Fruit fly (Drosophila melanogaster) whole organism, embryonic: Measurements from ENCODE around the gene CG32318.
A peak's percentile ranks its signal among the peaks of the same experiment; 100 is the strongest.

Source experiments
- Bgb ChIP-seq: fragments of 200-800 bp; sonication (Bioruptor generic); IDR thresholded peaks from 2 replicates; pipeline ENCODE4 v1.3.6; 2022; ENCODE audit warnings: missing biosample characterization, missing genetic modification characterization; ENCODE audit not compliant: partially characterized antibody
- Blimp-1 ChIP-seq: fragments of 200-800 bp; sonication (Bioruptor generic); optimal IDR thresholded peaks from 3 replicates; lab custom pipeline; 2018; ENCODE audit warnings: missing biosample characterization, missing genetic modification characterization, mild to moderate bottlenecking, moderate library complexity, missing genetic modification reagents
- CG11247 ChIP-seq: fragments of 200-800 bp; sonication (Bioruptor generic); IDR thresholded peaks from 2 replicates; pipeline ENCODE4 v1.3.6; 2022; ENCODE audit warnings: missing biosample characterization, missing genetic modification characterization
- CG12104 ChIP-seq: fragments of 200-800 bp; sonication (Bioruptor generic); optimal IDR thresholded peaks from 3 replicates; lab custom pipeline; 2016; ENCODE audit warnings: missing biosample characterization, missing genetic modification characterization
- CG12299 ChIP-seq: fragments of 200-800 bp; sonication (Bioruptor generic); optimal IDR thresholded peaks from 2 replicates; lab custom pipeline; 2018; ENCODE audit warnings: missing biosample characterization, mild to moderate bottlenecking, missing genetic modification characterization
- CG13287 ChIP-seq: fragments of 200-800 bp; sonication (Bioruptor generic); IDR thresholded peaks from 2 replicates; pipeline ENCODE4 v1.3.6; 2022; ENCODE audit warnings: missing biosample characterization, missing genetic modification characterization; ENCODE audit not compliant: partially characterized antibody
- CG17186 ChIP-seq: fragments of 200-800 bp; sonication (Bioruptor generic); optimal IDR thresholded peaks from 3 replicates; lab custom pipeline; 2017; ENCODE audit warnings: missing biosample characterization, missing genetic modification reagents, missing genetic modification characterization
- CG18599 ChIP-seq: fragments of 200-800 bp; sonication (Bioruptor generic); optimal IDR thresholded peaks from 3 replicates; lab custom pipeline; 2017; ENCODE audit warnings: missing biosample characterization, missing genetic modification characterization, mild to moderate bottlenecking, moderate library complexity, missing genetic modification reagents
- CG2120 ChIP-seq: fragments of 200-800 bp; sonication (Bioruptor generic); optimal IDR thresholded peaks from 3 replicates; lab custom pipeline; 2016; ENCODE audit warnings: missing biosample characterization, missing genetic modification characterization
- CG2678 ChIP-seq: fragments of 200-800 bp; sonication (Bioruptor generic); optimal IDR thresholded peaks from 3 replicates; lab custom pipeline; 2019; ENCODE audit warnings: missing biosample characterization, mild to moderate bottlenecking, missing genetic modification characterization, moderate library complexity
- CG31365 ChIP-seq: fragments of 200-800 bp; sonication (Bioruptor generic); optimal IDR thresholded peaks from 2 replicates; lab custom pipeline; 2018; ENCODE audit warnings: missing biosample characterization, mild to moderate bottlenecking, missing genetic modification characterization
- CG34376 ChIP-seq: fragments of 200-800 bp; sonication (Bioruptor generic); optimal IDR thresholded peaks from 2 replicates; lab custom pipeline; 2018; ENCODE audit warnings: missing biosample characterization, mild to moderate bottlenecking, missing genetic modification characterization
- CG3995 ChIP-seq: fragments of 200-800 bp; sonication (Bioruptor generic); optimal IDR thresholded peaks from 3 replicates; lab custom pipeline; 2016; ENCODE audit warnings: missing biosample characterization, missing genetic modification characterization
- CG7928 ChIP-seq: fragments of 200-800 bp; sonication (Bioruptor generic); optimal IDR thresholded peaks from 2 replicates; lab custom pipeline; 2017; ENCODE audit warnings: missing biosample characterization, mild to moderate bottlenecking, missing genetic modification characterization
- CG8281 ChIP-seq: fragments of 200-800 bp; sonication (Bioruptor generic); optimal IDR thresholded peaks from 2 replicates; lab custom pipeline; 2018; ENCODE audit warnings: missing biosample characterization, mild to moderate bottlenecking, missing genetic modification characterization, moderate library complexity
- CG8290 ChIP-seq, 3 experiments: fragments of 200-800 bp; sonication (Bioruptor generic); optimal IDR thresholded peaks; 2 replicates each; lab custom pipeline; 2016 to 2019; ENCODE audit warnings: missing biosample characterization in 3 of 3, missing genetic modification characterization in 3 of 3, mild to moderate bottlenecking in 2 of 3, moderate library complexity in 1 of 3
- CG8478 ChIP-seq: fragments of >200 bp; optimal IDR thresholded peaks from 2 replicates; lab custom pipeline; 2018
- CG9215 ChIP-seq: fragments of 200-800 bp; sonication (Bioruptor generic); IDR thresholded peaks from 2 replicates; pipeline ENCODE4 v1.3.6; 2022; ENCODE audit warnings: missing biosample characterization, missing genetic modification characterization
- D ChIP-seq, 2 experiments: fragments of 200-800 bp in 1 of 2; fragments of >200 bp in 1 of 2; sonication (Bioruptor generic) in 1 of 2; optimal IDR thresholded peaks; 2 replicates in 1 of 2; 3 replicates in 1 of 2; lab custom pipeline; 2017; ENCODE audit warnings: mild to moderate bottlenecking in 1 of 2, missing biosample characterization in 1 of 2, missing genetic modification characterization in 1 of 2, missing genetic modification reagents in 1 of 2
- D19B ChIP-seq: fragments of 200-800 bp; sonication (Bioruptor generic); optimal IDR thresholded peaks from 2 replicates; lab custom pipeline; 2017; ENCODE audit warnings: missing biosample characterization, mild to moderate bottlenecking, missing genetic modification characterization
- Deaf1 ChIP-seq: fragments of 200-800 bp; optimal IDR thresholded peaks from 3 replicates; lab custom pipeline; 2019; ENCODE audit warnings: missing biosample characterization, mild to moderate bottlenecking, missing genetic modification characterization, moderate library complexity
- Dip3 ChIP-seq: fragments of 200-800 bp; sonication (Bioruptor generic); optimal IDR thresholded peaks from 3 replicates; lab custom pipeline; 2016; ENCODE audit warnings: missing biosample characterization, missing genetic modification characterization
- Dp ChIP-seq: fragments of 200-800 bp; sonication (Bioruptor generic); optimal IDR thresholded peaks from 2 replicates; lab custom pipeline; 2018; ENCODE audit warnings: missing biosample characterization, mild to moderate bottlenecking, missing genetic modification characterization, moderate library complexity
- Hey ChIP-seq: fragments of 200-800 bp; sonication (Bioruptor generic); optimal IDR thresholded peaks from 3 replicates; lab custom pipeline; 2018; ENCODE audit warnings: missing biosample characterization, mild to moderate bottlenecking, missing genetic modification characterization
- Hr78 ChIP-seq, 2 experiments: fragments of 200-800 bp in 1 of 2; fragments of >200 bp in 1 of 2; sonication (Bioruptor generic) in 1 of 2; optimal IDR thresholded peaks; 2 replicates each; lab custom pipeline; 2017 to 2019; ENCODE audit warnings: missing biosample characterization in 2 of 2, missing genetic modification characterization in 2 of 2, mild to moderate bottlenecking in 1 of 2, moderate library complexity in 1 of 2
- Nf-YC ChIP-seq: fragments of 200-800 bp; optimal IDR thresholded peaks from 3 replicates; lab custom pipeline; 2019; ENCODE audit warnings: missing biosample characterization, mild to moderate bottlenecking, missing genetic modification characterization, moderate library complexity
- Opbp ChIP-seq: fragments of 200-800 bp; sonication (Bioruptor generic); IDR thresholded peaks from 3 replicates; pipeline ENCODE4 v1.3.6; 2022; ENCODE audit warnings: missing biosample characterization, missing genetic modification characterization; ENCODE audit not compliant: partially characterized antibody
- Tbp ChIP-seq: fragments of >200 bp; optimal IDR thresholded peaks from 2 replicates; lab custom pipeline; 2018; ENCODE audit warnings: missing biosample characterization, missing genetic modification characterization
- Trl ChIP-seq, 3 experiments: fragments of >200 bp in 2 of 3; fragments of 200-800 bp in 1 of 3; sonication (Bioruptor generic) in 1 of 3; optimal IDR thresholded peaks; 2 replicates in 1 of 3; 3 replicates in 2 of 3; lab custom pipeline; 2016 to 2017; ENCODE audit warnings: missing biosample characterization in 1 of 3, missing genetic modification characterization in 1 of 3
- Usf ChIP-seq: fragments of 200-800 bp; sonication (Bioruptor generic); optimal IDR thresholded peaks from 2 replicates; lab custom pipeline; 2017; ENCODE audit warnings: missing genotype, missing biosample characterization, missing genetic modification characterization
- abd-A ChIP-seq: fragments of 200-800 bp; sonication (Bioruptor generic); optimal IDR thresholded peaks from 3 replicates; lab custom pipeline; 2019; ENCODE audit warnings: missing biosample characterization, mild to moderate bottlenecking, missing genetic modification characterization, moderate library complexity
- ci ChIP-seq: fragments of 200-800 bp; sonication (Bioruptor generic); IDR thresholded peaks from 3 replicates; pipeline ENCODE4 v1.3.6; 2022; ENCODE audit warnings: missing biosample characterization, missing genetic modification characterization
- exex ChIP-seq: fragments of 200-800 bp; sonication (Bioruptor generic); optimal IDR thresholded peaks from 4 replicates; lab custom pipeline; 2018; ENCODE audit warnings: missing biosample characterization, mild to moderate bottlenecking, missing genetic modification characterization, moderate library complexity
- grn ChIP-seq: fragments of 200-800 bp; sonication (Bioruptor generic); optimal IDR thresholded peaks from 3 replicates; lab custom pipeline; 2017; ENCODE audit warnings: missing biosample characterization, missing genetic modification characterization
- p53 ChIP-seq: fragments of 200-800 bp; sonication (Bioruptor generic); optimal IDR thresholded peaks from 2 replicates; lab custom pipeline; 2016; ENCODE audit warnings: missing biosample characterization, missing genetic modification characterization
- pb ChIP-seq: fragments of 200-800 bp; sonication (Bioruptor generic); optimal IDR thresholded peaks from 3 replicates; lab custom pipeline; 2016; ENCODE audit warnings: missing biosample characterization, missing genetic modification characterization
- prd ChIP-seq, 3 experiments: fragments of >200 bp in 2 of 3; fragments of 200-800 bp in 1 of 3; sonication (Bioruptor generic) in 1 of 3; optimal IDR thresholded peaks in 2 of 3; IDR thresholded peaks in 1 of 3; 2 replicates in 2 of 3; 3 replicates in 1 of 3; pipeline versions ENCODE4 v1.3.6 to Lab custom; 2017 to 2022; ENCODE audit warnings: missing biosample characterization in 1 of 3, missing genetic modification characterization in 1 of 3
- pros ChIP-seq: fragments of 200-800 bp; sonication (Bioruptor generic); optimal IDR thresholded peaks from 3 replicates; lab custom pipeline; 2019; ENCODE audit warnings: missing biosample characterization, mild to moderate bottlenecking, missing genetic modification characterization, moderate library complexity
- sens-2 ChIP-seq: fragments of 200-800 bp; sonication (Bioruptor generic); IDR thresholded peaks from 2 replicates; pipeline ENCODE4 v1.3.6; 2022; ENCODE audit warnings: missing biosample characterization, missing genetic modification characterization
- sug ChIP-seq: fragments of 200-800 bp; optimal IDR thresholded peaks from 2 replicates; lab custom pipeline; 2019; ENCODE audit warnings: missing biosample characterization, mild to moderate bottlenecking, missing genetic modification characterization, moderate library complexity
- vvl ChIP-seq: fragments of 200-800 bp; sonication (Bioruptor generic); IDR thresholded peaks from 2 replicates; pipeline ENCODE4 v1.3.6; 2022; ENCODE audit warnings: missing biosample characterization, missing genetic modification characterization
- zen2 ChIP-seq: fragments of 200-800 bp; sonication (Bioruptor generic); IDR thresholded peaks from 3 replicates; pipeline ENCODE4 v1.3.6; 2022; ENCODE audit warnings: missing biosample characterization, missing genetic modification characterization; ENCODE audit not compliant: partially characterized antibody

Gene CG32318

dm6 chr3L:1212571-1212970 is 34.2 kb downstream of the CG32318 start, which contains the start of gene LysE:
LysE (plus strand) TSS chr3L:1212827.
- TF ChIP-seq Dip3 (no peak), CG2678 (tag; lab: Kevin White, UChicago) (no peak), Tbp (GFP tag; lab: Kevin White, UChicago) (no peak), CG18599 (GFP tag; lab: Kevin White, UChicago) (peak; percentile 21), grn (peak; percentile 42), exex (tag; lab: Kevin White, UChicago) (peak; percentile 62), Hey (tag; lab: Kevin White, UChicago) (peak; percentile 45), sug (tag; lab: Kevin White, UChicago) (peak; percentile 8)

DNA sequence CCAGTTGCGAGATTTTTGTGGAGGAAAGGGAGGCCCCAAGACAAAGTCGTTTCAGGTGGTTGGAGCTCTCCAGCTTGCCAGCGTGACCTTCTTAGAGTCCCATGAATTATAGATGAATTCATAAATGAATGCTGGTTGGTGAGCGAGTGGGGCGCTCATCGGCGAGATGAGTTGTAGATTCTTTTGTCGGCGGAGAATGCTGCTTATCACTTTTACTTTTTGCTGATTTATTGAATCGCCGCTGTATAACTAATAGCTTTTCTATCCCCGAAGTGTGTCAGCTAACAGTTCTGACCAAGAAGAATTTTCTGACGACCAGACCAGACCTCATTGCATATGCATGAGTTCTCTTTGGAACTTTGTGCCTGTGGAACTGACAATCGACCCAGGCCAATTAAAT is 34.6 kb downstream of the CG32318 start:
- no peak for TF ChIP-seq CG31365 (tag; lab: Kevin White, UChicago)
- peak; percentile 93 for TF ChIP-seq Blimp-1 (GFP tag; lab: Kevin White, UChicago)
- no peak for TF ChIP-seq Nf-YC (tag; lab: Kevin White, UChicago)
- peak; percentile 67; the same call in 1 of the 2 replicates for TF ChIP-seq vvl (GFP tag; lab: Robert Waterston, UW)
- TF ChIP-seq abd-A (tag; lab: Kevin White, UChicago), result peak; percentile 3

- no peak for TF ChIP-seq CG8281 (tag; lab: Kevin White, UChicago)
- peak; percentile 1 for TF ChIP-seq exex (tag; lab: Kevin White, UChicago)
- TF ChIP-seq, all 482 proteins: peak for 1
Measured at dm6 chr3L:1211096-1211495, 35.6 kb downstream of the CG32318 start, which contains the start of gene LysD. LysD (minus strand) TSS chr3L:1211196.

dm6 chr3L:1208206-1208605 is 38.5 kb downstream of the CG32318 start:
- TF ChIP-seq CG8478 (lab: Kevin White, UChicago) (peak; percentile 13), CG17186 (GFP tag; lab: Kevin White, UChicago) (no peak), Opbp (GFP tag; lab: Robert Waterston, UW) (0 out of 3 replicates have a peak, but pooled peaks have one; percentile 48), CG9215 (no peak), CG7928 (GFP tag; lab: Kevin White, UChicago) (no peak), CG8290 (GFP tag; optimal IDR thresholded peaks at IDR 0.05; lab: Kevin White, UChicago) (no peak), CG8290 (tag; optimal IDR thresholded peaks at IDR 0.05; lab: Kevin White, UChicago) (peak in 1 of 2 experiments; percentile 7), Trl (optimal IDR thresholded peaks at IDR 0.05; lab: Kevin White, UChicago) (peak; percentile 57 to 59), Trl (GFP tag; optimal IDR thresholded peaks at IDR 0.05; lab: Kevin White, UChicago) (no peak), pb (GFP tag; lab: Kevin White, UChicago) (no peak), zen2 (GFP tag; lab: Robert Waterston, UW) (0 out of 3 replicates have a peak, but pooled peaks have one; percentile 30), Bgb (GFP tag; lab: Robert Waterston, UW) (0 out of 2 replicates have a peak, but pooled peaks have one; percentile 17), CG13287 (GFP tag; lab: Robert Waterston, UW) (peak; percentile 32; the same call in 1 of the 2 replicates), pros (GFP tag; lab: Kevin White, UChicago) (peak; percentile 28), CG2120 (no peak), CG34376 (GFP tag; lab: Kevin White, UChicago) (no peak), p53 (GFP tag; lab: Kevin White, UChicago) (no peak), prd (optimal IDR thresholded peaks at IDR 0.05; lab: Kevin White, UChicago) (no peak), prd (GFP tag; IDR thresholded peaks at IDR 0.05; lab: Robert Waterston, UW) (no peak), Dp (GFP tag; lab: Kevin White, UChicago) (no peak), CG12299 (no peak), D (optimal IDR thresholded peaks at IDR 0.05; lab: Kevin White, UChicago) (no peak), D (GFP tag; optimal IDR thresholded peaks at IDR 0.05; lab: Kevin White, UChicago) (no peak), D19B (GFP tag; lab: Kevin White, UChicago) (no peak), Blimp-1 (GFP tag; lab: Kevin White, UChicago) (peak; percentile 43), Hr78 (GFP tag; optimal IDR thresholded peaks at IDR 0.05; lab: Kevin White, UChicago) (peak in 1 of 2 experiments; percentile 65), ci (peak; percentile 52; the same call in 1 of the 3 replicates), sens-2 (GFP tag; lab: Robert Waterston, UW) (no peak), CG3995 (GFP tag; lab: Kevin White, UChicago) (no peak), CG11247 (GFP tag; lab: Robert Waterston, UW) (no peak), CG12104 (GFP tag; lab: Kevin White, UChicago) (no peak), Deaf1 (tag; lab: Kevin White, UChicago) (peak; percentile 98), Usf (no peak)
